Worm (Caenorhabditis elegans) whole organism, L1 larva: Measurements from ENCODE around the gene T07A5.7.
A peak's percentile ranks its signal among the peaks of the same experiment; 100 is the strongest.

ENCODE experiments used
- C04F5.9 ChIP-seq: sonication (generic microtip); optimal IDR thresholded peaks from 2 replicates; lab custom pipeline; 2016; ENCODE audit warnings: missing genetic modification characterization, missing compliant biosample characterization
- C16A3.4 ChIP-seq: fragments of 150-350 bp; optimal IDR thresholded peaks from 2 replicates; lab custom pipeline; 2014; ENCODE audit warnings: missing biosample characterization, missing genetic modification characterization
- C34B4.2 ChIP-seq: sonication (generic microtip); optimal IDR thresholded peaks from 2 replicates; lab custom pipeline; 2017; ENCODE audit warnings: mild to moderate bottlenecking, missing genetic modification characterization, missing compliant biosample characterization
- F16B12.6 ChIP-seq: fragments of 150-350 bp; optimal IDR thresholded peaks from 2 replicates; lab custom pipeline; 2014; ENCODE audit warnings: missing biosample characterization, missing genetic modification characterization
- alr-1 ChIP-seq: fragments of 200-800 bp; sonication (Bioruptor generic); optimal IDR thresholded peaks from 2 replicates; lab custom pipeline; 2018; ENCODE audit warnings: borderline replicate concordance, mild to moderate bottlenecking, missing genetic modification characterization, missing compliant biosample characterization
- ama-1 ChIP-seq: fragments of 150-350 bp; optimal IDR thresholded peaks from 2 replicates; lab custom pipeline; 2014
- blmp-1 ChIP-seq: fragments of 150-350 bp; optimal IDR thresholded peaks from 2 replicates; lab custom pipeline; 2014; ENCODE audit warnings: missing biosample characterization, missing genetic modification characterization
- ceh-8 ChIP-seq: fragments of 200-800 bp; sonication (Bioruptor generic); optimal IDR thresholded peaks from 2 replicates; lab custom pipeline; 2018; ENCODE audit warnings: mild to moderate bottlenecking, missing genetic modification characterization, moderate library complexity, missing compliant biosample characterization
- ceh-90 ChIP-seq: sonication (generic microtip); optimal IDR thresholded peaks from 2 replicates; lab custom pipeline; 2016; ENCODE audit warnings: missing genetic modification characterization, missing compliant biosample characterization
- ces-1 ChIP-seq: fragments of 150-350 bp; optimal IDR thresholded peaks from 2 replicates; lab custom pipeline; 2014; ENCODE audit warnings: missing biosample characterization, missing genetic modification reagents, missing genetic modification characterization
- dpl-1 ChIP-seq, 3 experiments: fragments of 150-350 bp in 2 of 3; sonication (generic microtip) in 1 of 3; optimal IDR thresholded peaks; 2 replicates each; lab custom pipeline; 2014 to 2017; ENCODE audit warnings: missing biosample characterization in 3 of 3, missing genetic modification characterization in 3 of 3, missing genetic modification reagents in 3 of 3
- dsc-1 ChIP-seq: sonication (generic microtip); optimal IDR thresholded peaks from 2 replicates; lab custom pipeline; 2016; ENCODE audit warnings: mild to moderate bottlenecking, missing genetic modification characterization, missing compliant biosample characterization
- efl-1 ChIP-seq, 4 experiments: fragments of 150-350 bp; optimal IDR thresholded peaks in 3 of 4; peaks in 1 of 4; 1 replicate in 1 of 4; 2 replicates in 3 of 4; lab custom pipeline; 2014; ENCODE audit warnings: missing biosample characterization in 2 of 4, missing genetic modification characterization in 2 of 4, missing genetic modification reagents in 2 of 4
- egl-13 ChIP-seq: sonication (generic microtip); optimal IDR thresholded peaks from 2 replicates; lab custom pipeline; 2016; ENCODE audit warnings: missing genotype, missing genetic modification reagents, missing genetic modification characterization, missing compliant biosample characterization
- egl-27 ChIP-seq, 2 experiments: fragments of 150-350 bp in 1 of 2; sonication (generic microtip); optimal IDR thresholded peaks; 3 replicates each; lab custom pipeline; 2017 to 2018; ENCODE audit warnings: missing biosample characterization in 2 of 2, missing genetic modification characterization in 2 of 2, missing genetic modification reagents in 2 of 2
- elt-3 ChIP-seq, 6 experiments: fragments of 150-350 bp in 1 of 6; sonication (generic microtip); optimal IDR thresholded peaks; 2 replicates each; lab custom pipeline; 2017 to 2018; ENCODE audit warnings: missing biosample characterization in 6 of 6, missing genetic modification characterization in 6 of 6, inconsistent platforms in 1 of 6
- fkh-10 ChIP-seq: sonication (generic microtip); optimal IDR thresholded peaks from 2 replicates; lab custom pipeline; 2017; ENCODE audit warnings: missing biosample characterization, missing genetic modification reagents, missing genetic modification characterization
- fos-1 ChIP-seq: fragments of 150-350 bp; optimal IDR thresholded peaks from 2 replicates; lab custom pipeline; 2014; ENCODE audit warnings: missing biosample characterization, missing genetic modification characterization
- grh-1 ChIP-seq: fragments of 200-800 bp; sonication (Bioruptor generic); IDR thresholded peaks from 2 replicates; pipeline ENCODE4 v1.3.6; 2022; ENCODE audit warnings: missing genetic modification reagents, missing genetic modification characterization, missing compliant biosample characterization
- hlh-17 ChIP-seq: fragments of 200-800 bp; sonication (Bioruptor generic); optimal IDR thresholded peaks from 2 replicates; lab custom pipeline; 2018; ENCODE audit warnings: missing genetic modification characterization, mild to moderate bottlenecking, missing compliant biosample characterization, moderate library complexity, borderline replicate concordance
- irx-1 ChIP-seq: sonication (generic microtip); optimal IDR thresholded peaks from 2 replicates; lab custom pipeline; 2016; ENCODE audit warnings: missing genetic modification characterization, missing compliant biosample characterization
- lin-13 ChIP-seq: fragments of 150-350 bp; optimal IDR thresholded peaks from 2 replicates; lab custom pipeline; 2014; ENCODE audit warnings: missing biosample characterization, missing genetic modification reagents, missing genetic modification characterization
- lin-14 ChIP-seq: fragments of 200-800 bp; sonication (Bioruptor generic); optimal IDR thresholded peaks from 2 replicates; lab custom pipeline; 2018; ENCODE audit warnings: mild to moderate bottlenecking, missing genetic modification characterization, moderate library complexity, missing compliant biosample characterization
- lin-15B ChIP-seq: fragments of 150-350 bp; sonication (generic microtip); optimal IDR thresholded peaks from 3 replicates; lab custom pipeline; 2014; ENCODE audit warnings: missing biosample characterization, missing genetic modification characterization
- lin-35 ChIP-seq, 2 experiments: fragments of 150-350 bp; optimal IDR thresholded peaks; 2 replicates each; lab custom pipeline; 2014; ENCODE audit warnings: missing biosample characterization in 2 of 2, missing genetic modification characterization in 2 of 2, missing genetic modification reagents in 2 of 2
- lin-39 ChIP-seq: fragments of 150-350 bp; optimal IDR thresholded peaks from 2 replicates; lab custom pipeline; 2014; ENCODE audit warnings: missing biosample characterization, missing genetic modification reagents, missing genetic modification characterization
- lir-3 ChIP-seq: sonication (generic microtip); optimal IDR thresholded peaks from 2 replicates; lab custom pipeline; 2016; ENCODE audit warnings: mild to moderate bottlenecking, missing genetic modification characterization, moderate library complexity, missing compliant biosample characterization; ENCODE audit not compliant: poor library complexity
- lsy-2 ChIP-seq, 2 experiments: fragments of 150-350 bp; optimal IDR thresholded peaks; 2 replicates each; lab custom pipeline; 2014; ENCODE audit warnings: missing biosample characterization in 2 of 2, missing genetic modification characterization in 2 of 2
- mab-9 ChIP-seq: fragments of 200-800 bp; sonication (Bioruptor generic); IDR thresholded peaks from 2 replicates; pipeline ENCODE4 v1.3.6; 2022; ENCODE audit warnings: missing genetic modification reagents, missing genetic modification characterization, missing compliant biosample characterization
- mef-2 ChIP-seq: fragments of 150-350 bp; optimal IDR thresholded peaks from 2 replicates; lab custom pipeline; 2014; ENCODE audit warnings: missing biosample characterization, missing genetic modification characterization
- mep-1 ChIP-seq: fragments of 150-350 bp; optimal IDR thresholded peaks from 2 replicates; lab custom pipeline; 2014; ENCODE audit warnings: missing biosample characterization, missing genetic modification characterization
- nhr-12 ChIP-seq: sonication (generic microtip); optimal IDR thresholded peaks from 2 replicates; lab custom pipeline; 2017; ENCODE audit warnings: missing biosample characterization, missing genetic modification characterization
- nhr-19 ChIP-seq: fragments of 200-800 bp; sonication (Bioruptor generic); conservative IDR thresholded peaks from 2 replicates; pipeline ENCODE4 v1.3.6; 2022; ENCODE audit warnings: missing genetic modification characterization, missing compliant biosample characterization
- nhr-20 ChIP-seq: sonication (generic microtip); optimal IDR thresholded peaks from 2 replicates; lab custom pipeline; 2016; ENCODE audit warnings: mild to moderate bottlenecking, missing genetic modification characterization, missing compliant biosample characterization
- nhr-28 ChIP-seq: fragments of 150-350 bp; optimal IDR thresholded peaks from 2 replicates; lab custom pipeline; 2014; ENCODE audit warnings: missing biosample characterization, missing genetic modification characterization
- nhr-47 ChIP-seq: sonication (generic microtip); optimal IDR thresholded peaks from 2 replicates; lab custom pipeline; 2016; ENCODE audit warnings: mild to moderate bottlenecking, missing genetic modification characterization, moderate library complexity, missing compliant biosample characterization
- nhr-71 ChIP-seq: sonication (generic microtip); optimal IDR thresholded peaks from 2 replicates; lab custom pipeline; 2016; ENCODE audit warnings: mild to moderate bottlenecking, missing genetic modification characterization, moderate library complexity, missing compliant biosample characterization
- nhr-85 ChIP-seq: sonication (generic microtip); peaks from one replicate; lab custom pipeline; 2016; ENCODE audit warnings: missing genetic modification characterization, inconsistent platforms, missing compliant biosample characterization
- nhr-90 ChIP-seq: sonication (generic microtip); optimal IDR thresholded peaks from 2 replicates; lab custom pipeline; 2016; ENCODE audit warnings: mild to moderate bottlenecking, missing genetic modification characterization, missing compliant biosample characterization; ENCODE audit not compliant: poor library complexity
- pag-3 ChIP-seq: sonication (generic microtip); optimal IDR thresholded peaks from 2 replicates; lab custom pipeline; 2017; ENCODE audit warnings: missing genetic modification characterization, mild to moderate bottlenecking, missing compliant biosample characterization, antibody characterized with exemption, borderline replicate concordance; ENCODE audit not compliant: insufficient read depth
- snu-23 ChIP-seq: sonication (generic microtip); optimal IDR thresholded peaks from 2 replicates; lab custom pipeline; 2016; ENCODE audit warnings: missing genetic modification characterization, missing compliant biosample characterization
- sptf-1 ChIP-seq: fragments of 150-350 bp; optimal IDR thresholded peaks from 2 replicates; lab custom pipeline; 2014; ENCODE audit warnings: missing biosample characterization, missing genetic modification characterization
- tbx-2 ChIP-seq: sonication (generic microtip); optimal IDR thresholded peaks from 2 replicates; lab custom pipeline; 2016; ENCODE audit warnings: missing genetic modification characterization, missing compliant biosample characterization
- unc-30 ChIP-seq: sonication (generic microtip); optimal IDR thresholded peaks from 2 replicates; lab custom pipeline; 2017; ENCODE audit warnings: missing biosample characterization, missing genetic modification characterization
- unc-62 ChIP-seq: fragments of 150-350 bp; optimal IDR thresholded peaks from 2 replicates; lab custom pipeline; 2014; ENCODE audit warnings: missing biosample characterization, missing genetic modification reagents, missing genetic modification characterization
- unc-98 ChIP-seq: fragments of 200-800 bp; sonication (Bioruptor generic); IDR thresholded peaks from 2 replicates; pipeline ENCODE4 v1.3.6; 2022; ENCODE audit warnings: missing genetic modification characterization, missing compliant biosample characterization
- vab-15 ChIP-seq: sonication (generic microtip); optimal IDR thresholded peaks from 2 replicates; lab custom pipeline; 2017; ENCODE audit warnings: missing genotype, mild to moderate bottlenecking, missing genetic modification characterization, missing compliant biosample characterization
- ztf-11 ChIP-seq, 2 experiments: sonication (generic microtip); optimal IDR thresholded peaks; 2 replicates each; lab custom pipeline; 2016 to 2017; ENCODE audit warnings: missing genetic modification characterization in 2 of 2, missing biosample characterization in 1 of 2, missing compliant biosample characterization in 1 of 2
- ztf-4 ChIP-seq: fragments of 150-350 bp; optimal IDR thresholded peaks from 2 replicates; lab custom pipeline; 2014; ENCODE audit warnings: missing biosample characterization, missing genetic modification characterization

Gene T07A5.7

ce11 chrIII:10337508-10338166 is 26.7 kb upstream of the T07A5.7 start, which contains the start of gene ttr-15:
Gene ttr-15, plus strand, starts transcription at chrIII:10337847.
- TF ChIP-seq fos-1 (tag; lab: Kevin White, UChicago) = peak; percentile 13
- TF ChIP-seq lir-3 (tag; lab: Kevin White, UChicago) = no peak
- TF ChIP-seq ceh-8 (GFP tag; lab: Kevin White, UChicago) = no peak
- peak; percentile 35; the same call in 1 of the 2 replicates for TF ChIP-seq grh-1 (GFP tag; lab: Robert Waterston, UW)
- TF ChIP-seq ama-1 (lab: Kevin White, UChicago) = peak; percentile 44
- TF ChIP-seq nhr-28 = no peak
- TF ChIP-seq nhr-20 = peak; percentile 63
- TF ChIP-seq fkh-10 (GFP tag; lab: Kevin White, UChicago) = no peak
- no peak for TF ChIP-seq ceh-90
- TF ChIP-seq lin-35 (GFP tag; optimal IDR thresholded peaks at IDR 0.05; lab: Kevin White, UChicago) = peak in 1 of 2 experiments; percentile 12
- TF ChIP-seq blmp-1 (tag; lab: Kevin White, UChicago) = peak; percentile 65
- TF ChIP-seq egl-27 (tag; optimal IDR thresholded peaks at IDR 0.05; lab: Kevin White, UChicago) = no peak
- peak in 3 of 6 experiments; percentile 36 to 67 (median 48) for TF ChIP-seq elt-3 (tag; optimal IDR thresholded peaks at IDR 0.05; lab: Kevin White, UChicago)
- no peak for TF ChIP-seq ztf-11 (tag; optimal IDR thresholded peaks at IDR 0.05; lab: Kevin White, UChicago)
- TF ChIP-seq nhr-90 (tag; lab: Kevin White, UChicago) = peak; percentile 38
- TF ChIP-seq vab-15 (tag; lab: Kevin White, UChicago) = no peak
- TF ChIP-seq unc-62 (GFP tag; lab: Kevin White, UChicago) = no peak
- peak in 1 of 2 experiments; percentile 12 for TF ChIP-seq efl-1 (optimal IDR thresholded peaks at IDR 0.05; lab: Kevin White, UChicago)
- TF ChIP-seq efl-1 (GFP tag; optimal IDR thresholded peaks at IDR 0.05 in 1 of 2; lab: Kevin White, UChicago) = peak in 1 of 2 experiments; percentile 92
- TF ChIP-seq C16A3.4 = no peak
- TF ChIP-seq pag-3 = no peak
- peak; percentile 60 for TF ChIP-seq nhr-71 (tag; lab: Kevin White, UChicago)
- TF ChIP-seq lsy-2 (tag; optimal IDR thresholded peaks at IDR 0.05; lab: Kevin White, UChicago) = peak in 1 of 2 experiments; percentile 21
- TF ChIP-seq lin-13 = no peak
- TF ChIP-seq unc-98 (GFP tag; lab: Robert Waterston, UW) = no peak
- TF ChIP-seq alr-1 (tag; lab: Kevin White, UChicago) = no peak
- no peak for TF ChIP-seq sptf-1 (tag; lab: Kevin White, UChicago)
- TF ChIP-seq snu-23 (GFP tag; lab: Kevin White, UChicago) = peak; percentile 36
- no peak for TF ChIP-seq F16B12.6
- peak; percentile 26 for TF ChIP-seq irx-1 (tag; lab: Kevin White, UChicago)
- TF ChIP-seq nhr-12 (tag; lab: Kevin White, UChicago) = no peak
- TF ChIP-seq nhr-85 (tag; lab: Kevin White, UChicago) = peak; percentile 96
- TF ChIP-seq lin-14 (GFP tag; lab: Kevin White, UChicago) = peak; percentile 77
- TF ChIP-seq C34B4.2 = no peak
- TF ChIP-seq nhr-47 (tag; lab: Kevin White, UChicago) = peak; percentile 11
- TF ChIP-seq mef-2 (tag; lab: Kevin White, UChicago) = no peak
- TF ChIP-seq tbx-2 (tag; lab: Kevin White, UChicago) = no peak
- TF ChIP-seq lin-39 (tag; lab: Kevin White, UChicago) = no peak
- TF ChIP-seq mep-1 (tag; lab: Kevin White, UChicago) = peak; percentile 41

- TF ChIP-seq dsc-1 (no peak), lin-13 (no peak), ces-1 (GFP tag; lab: Kevin White, UChicago) (no peak), dpl-1 (GFP tag; optimal IDR thresholded peaks at IDR 0.05; lab: Kevin White, UChicago) (no peak), unc-30 (tag; lab: Kevin White, UChicago) (no peak), ceh-8 (GFP tag; lab: Kevin White, UChicago) (no peak), pag-3 (no peak), hlh-17 (GFP tag; lab: Kevin White, UChicago) (no peak), C04F5.9 (tag; lab: Kevin White, UChicago) (no peak), mab-9 (GFP tag; lab: Robert Waterston, UW) (no peak), ztf-4 (tag; lab: Kevin White, UChicago) (no peak), lin-15B (tag; lab: Kevin White, UChicago) (no peak), fos-1 (tag; lab: Kevin White, UChicago) (no peak), nhr-19 (no peak), egl-13 (tag; lab: Kevin White, UChicago) (no peak)
These were observed 25.2 kb upstream of the T07A5.7 start for ce11 chrIII:10336109-10336508.
